Worm (Caenorhabditis elegans): ENCODE results near the gene col-132.

col-132 gene

DNA sequence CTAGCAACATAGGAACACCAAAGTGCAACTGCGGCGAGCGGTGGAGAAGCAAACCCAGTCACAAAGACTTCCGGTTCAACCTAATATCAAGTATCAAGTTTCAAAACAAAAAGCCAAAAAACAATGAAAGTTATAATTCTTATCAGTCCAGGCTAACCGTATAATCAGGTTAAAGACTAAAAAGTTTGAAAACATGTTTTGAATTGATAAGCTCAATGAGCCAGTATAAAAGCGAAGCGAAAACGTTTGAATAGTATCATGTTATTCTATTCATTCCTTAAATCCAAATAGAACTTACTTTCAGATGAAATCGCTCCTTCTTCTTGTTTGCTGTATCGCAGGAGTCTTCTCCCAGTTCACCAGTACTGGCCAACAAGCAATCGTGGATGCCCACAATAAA, 39.8 kb downstream of the col-132 start, which contains the start of gene scl-11:
TSS of gene scl-11 (plus strand) at position 301 of the 400 bp plus-strand sequence.
- no peak for TF ChIP-seq nhr-90 (tag; optimal IDR thresholded peaks at IDR 0.05; ENCODE audit: poor library complexity)
- no peak for TF ChIP-seq unc-130 (tag; optimal IDR thresholded peaks at IDR 0.05)
- no peak for TF ChIP-seq grh-1 (GFP tag; IDR thresholded peaks at IDR 0.05)
- no peak for TF ChIP-seq C34B4.2 (tag; optimal IDR thresholded peaks at IDR 0.05)
- TF ChIP-seq ztf-4 (tag; optimal IDR thresholded peaks at IDR 0.05), result no peak
- TF ChIP-seq snu-23 (GFP tag; optimal IDR thresholded peaks at IDR 0.05), result no peak
- TF ChIP-seq swsn-7 (tag; optimal IDR thresholded peaks at IDR 0.05), result no peak
- TF ChIP-seq unc-62 (GFP tag; optimal IDR thresholded peaks at IDR 0.05), result no peak
- no peak for TF ChIP-seq mdl-1 (tag; optimal IDR thresholded peaks at IDR 0.05)
- no peak for TF ChIP-seq hlh-4 (tag; optimal IDR thresholded peaks at IDR 0.05)
- TF ChIP-seq pax-3 (tag; optimal IDR thresholded peaks at IDR 0.05), result no peak
- TF ChIP-seq tbx-2 (tag; optimal IDR thresholded peaks at IDR 0.05), result no peak
- no peak for TF ChIP-seq lin-13 (GFP tag; optimal IDR thresholded peaks at IDR 0.05)
- no peak for TF ChIP-seq C16A3.4 (tag; optimal IDR thresholded peaks at IDR 0.05)

DNA sequence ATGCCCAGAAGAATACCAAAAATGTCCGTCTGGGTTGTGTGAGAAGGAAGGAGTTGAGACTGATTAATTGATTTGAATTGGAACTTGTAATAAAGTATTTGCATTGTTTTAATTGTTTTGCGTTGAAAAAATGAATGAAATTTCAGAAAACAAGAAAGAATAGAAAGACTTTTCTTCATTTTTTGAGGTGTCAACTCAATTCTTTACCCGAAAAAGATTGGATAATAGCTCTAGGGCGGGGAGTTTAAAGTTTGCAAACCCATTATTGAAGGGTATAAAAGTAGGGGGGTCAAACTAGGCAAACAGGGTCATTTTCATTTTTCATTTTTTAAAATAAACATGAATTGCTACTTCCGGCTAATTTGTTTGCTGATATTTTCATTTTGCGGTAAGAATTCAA, 42.7 kb downstream of the col-132 start, which contains the start of gene scl-10:
TSS of gene scl-10 (plus strand) at position 301 of the 400 bp plus-strand sequence.
- TF ChIP-seq Y116A8C.19 (tag; optimal IDR thresholded peaks at IDR 0.05; ENCODE audit: borderline replicate concordance), result no peak

DNA sequence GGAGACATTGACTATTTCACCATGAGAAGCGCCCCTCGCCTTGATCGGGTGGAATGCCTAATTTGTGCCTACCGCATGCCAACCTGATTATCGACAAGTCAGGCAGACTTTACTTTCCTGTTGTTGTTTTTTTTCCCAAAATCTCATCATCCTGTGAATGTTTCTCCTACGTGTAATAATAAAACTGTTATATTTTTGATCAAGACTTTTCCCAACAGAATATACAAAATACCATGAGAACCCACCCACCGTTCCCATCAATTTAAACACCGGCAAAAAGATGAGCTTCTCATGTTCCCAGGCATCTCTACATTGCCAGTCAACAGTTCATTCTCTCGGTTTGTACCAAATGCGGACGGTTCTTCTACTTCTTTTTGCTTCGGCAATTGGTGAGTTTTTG, 44.0 kb downstream of the col-132 start, which contains the start of gene scl-9:
TSS of gene scl-9 (plus strand) at position 301 of the 400 bp plus-strand sequence.
- TF ChIP-seq ets-5 (GFP tag; IDR thresholded peaks at IDR 0.05) (no peak), C04F5.9 (tag; optimal IDR thresholded peaks at IDR 0.05) (no peak), sptf-1 (tag; optimal IDR thresholded peaks at IDR 0.05) (no peak), nhr-77 (tag; optimal IDR thresholded peaks at IDR 0.05) (no peak), lir-3 (tag; optimal IDR thresholded peaks at IDR 0.05; ENCODE audit: poor library complexity) (no peak), ceh-88 (GFP tag; IDR thresholded peaks at IDR 0.05) (no peak), lin-39 (tag; optimal IDR thresholded peaks at IDR 0.05) (no peak), aha-1 (tag; optimal IDR thresholded peaks at IDR 0.05) (no peak), C16A3.4 (tag; optimal IDR thresholded peaks at IDR 0.05) (no peak)

DNA sequence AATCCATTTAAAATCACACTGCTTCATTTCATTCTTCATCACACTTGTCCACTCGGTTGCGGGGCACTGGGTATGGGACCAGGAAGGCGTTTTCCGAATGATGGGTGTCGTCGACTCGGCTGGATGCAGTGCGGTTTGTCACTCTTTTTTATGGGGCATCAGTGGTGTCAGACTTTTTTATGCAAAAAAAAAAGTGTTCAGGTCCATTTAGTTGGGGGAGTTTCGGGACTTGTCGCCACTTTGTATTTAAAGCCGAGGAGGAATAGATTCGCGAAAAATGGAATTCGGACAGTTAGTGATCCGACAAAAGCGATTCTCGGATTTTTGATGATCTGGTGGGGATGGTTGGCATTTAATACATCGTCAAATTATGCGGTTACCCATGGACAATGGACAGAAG, 45.9 kb downstream of the col-132 start:
- no peak for TF ChIP-seq mef-2 (tag; optimal IDR thresholded peaks at IDR 0.05)
- TF ChIP-seq unc-30 (tag; optimal IDR thresholded peaks at IDR 0.05), result no peak
- TF ChIP-seq lin-39 (tag; optimal IDR thresholded peaks at IDR 0.05), result no peak

DNA sequence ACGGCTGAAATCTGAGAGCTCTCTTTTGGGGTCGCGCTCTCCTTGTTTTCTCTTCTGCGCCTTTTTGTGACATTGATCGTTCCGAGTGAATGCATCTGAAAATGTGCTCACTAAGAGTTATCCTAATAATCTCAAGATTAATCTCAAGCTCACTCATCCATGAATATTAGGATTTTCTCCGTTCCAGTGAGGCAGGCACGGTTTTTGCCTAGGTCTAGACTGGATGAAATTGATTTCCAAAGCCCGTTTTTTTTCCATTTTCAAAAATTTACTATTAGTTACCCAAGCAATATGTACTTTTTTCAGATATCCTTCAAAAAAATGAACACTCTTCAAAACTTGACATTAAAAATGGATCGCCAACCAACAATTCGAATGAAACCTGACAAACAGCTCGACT, 48.8 kb downstream of the col-132 start, which contains the start of gene amt-2:
TSS of gene amt-2 (plus strand) at position 301 of the 400 bp plus-strand sequence.
- no peak for TF ChIP-seq lin-13 (GFP tag; optimal IDR thresholded peaks at IDR 0.05)
- TF ChIP-seq ceh-8 (GFP tag; optimal IDR thresholded peaks at IDR 0.05), result no peak
- TF ChIP-seq ceh-63 (GFP tag; optimal IDR thresholded peaks at IDR 0.05), result no peak
- no peak for TF ChIP-seq hpl-2 (GFP tag; optimal IDR thresholded peaks at IDR 0.05)

DNA sequence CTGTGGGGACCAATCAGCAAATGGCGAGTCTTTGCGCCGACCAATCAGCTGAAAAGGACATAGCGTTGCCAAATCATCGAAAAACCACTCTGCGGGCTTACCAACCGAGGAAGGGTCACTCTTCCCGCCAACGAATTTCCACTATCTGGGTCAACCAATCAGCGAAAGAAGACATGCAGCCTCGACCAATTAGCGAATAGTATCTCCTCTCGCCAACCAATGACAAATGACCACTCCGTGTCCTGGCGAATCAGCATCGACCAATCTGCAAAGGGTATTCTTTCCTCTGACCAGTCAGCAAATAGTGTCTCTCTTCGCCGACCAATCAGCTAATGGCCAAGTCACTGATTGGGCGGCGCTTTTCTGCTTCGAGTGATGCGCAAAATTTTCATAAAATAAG, 49.4 kb downstream of the col-132 start:
- no peak for TF ChIP-seq aha-1 (tag; optimal IDR thresholded peaks at IDR 0.05)
- TF ChIP-seq F16B12.6 (tag; optimal IDR thresholded peaks at IDR 0.05), result no peak
- TF ChIP-seq hpl-2 (GFP tag; optimal IDR thresholded peaks at IDR 0.05), result no peak
- TF ChIP-seq nhr-90 (tag; optimal IDR thresholded peaks at IDR 0.05; ENCODE audit: poor library complexity), result no peak
- no peak for TF ChIP-seq ceh-63 (GFP tag; optimal IDR thresholded peaks at IDR 0.05)
- TF ChIP-seq efl-1 (optimal IDR thresholded peaks at IDR 0.05), result no peak
- peak in 1 of 2 experiments; percentile 77 for TF ChIP-seq efl-1 (GFP tag; optimal IDR thresholded peaks at IDR 0.05 in 1 of 2)
- TF ChIP-seq nhr-19 (GFP tag; conservative IDR thresholded peaks at IDR 0.05), result no peak
